Worm (Caenorhabditis elegans): ENCODE measurements around the gene nhr-239.
A peak's percentile ranks its signal among the peaks of the same experiment; 100 is the strongest.

nhr-239 gene

ce11 chrIII:2530313-2530712 lies 31.2 kb upstream of the nhr-239 start, which contains the start of gene cone-1:
Gene cone-1 (plus strand): TSS chrIII:2530613.
- no peak for TF ChIP-seq cebp-2 (GFP tag; IDR thresholded peaks at IDR 0.05)
- no peak for TF ChIP-seq ccch-3 (GFP tag; optimal IDR thresholded peaks at IDR 0.05)
- no peak for TF ChIP-seq egl-18 (GFP tag; IDR thresholded peaks at IDR 0.05)
- TF ChIP-seq nhr-179 (tag; optimal IDR thresholded peaks at IDR 0.05), result no peak
- TF ChIP-seq nhr-120 (GFP tag; IDR thresholded peaks at IDR 0.05), result no peak
- TF ChIP-seq F22D6.2 (tag; optimal IDR thresholded peaks at IDR 0.05), result no peak
- no peak for TF ChIP-seq Y53G8AR.9 (GFP tag; conservative IDR thresholded peaks at IDR 0.05)
- TF ChIP-seq F39B2.1 (GFP tag; IDR thresholded peaks at IDR 0.05), result no peak
- TF ChIP-seq nhr-80 (tag; optimal IDR thresholded peaks at IDR 0.05), result no peak
- no peak for TF ChIP-seq hlh-26 (GFP tag; conservative IDR thresholded peaks at IDR 0.05)

- 0 out of 2 replicates have a peak, but pooled peaks have one; percentile 38 for TF ChIP-seq nfyb-1 (GFP tag; IDR thresholded peaks at IDR 0.05)
- no peak for TF ChIP-seq xnd-1 (tag; optimal IDR thresholded peaks at IDR 0.05)
- no peak for TF ChIP-seq dpl-1 (GFP tag; optimal IDR thresholded peaks at IDR 0.05)
- TF ChIP-seq lin-35 (GFP tag; optimal IDR thresholded peaks at IDR 0.05), result peak in 1 of 3 experiments; percentile 9
- TF ChIP-seq ama-1 (optimal IDR thresholded peaks at IDR 0.05), result no peak
- TF ChIP-seq ama-1 (GFP tag; optimal IDR thresholded peaks at IDR 0.05), result no peak
- no peak for TF ChIP-seq F55B11.4 (tag; optimal IDR thresholded peaks at IDR 0.05; ENCODE audit: borderline replicate concordance, insufficient read depth)
- TF ChIP-seq madf-10 (tag; optimal IDR thresholded peaks at IDR 0.05), result peak; percentile 37
- TF ChIP-seq K12H6.12 (tag; optimal IDR thresholded peaks at IDR 0.05), result peak; percentile 13
- peak; percentile 32 for TF ChIP-seq lin-40 (tag; optimal IDR thresholded peaks at IDR 0.05)
- TF ChIP-seq dpff-1 (tag; optimal IDR thresholded peaks at IDR 0.05), result no peak
- TF ChIP-seq chd-7 (tag; optimal IDR thresholded peaks at IDR 0.05), result no peak
- TF ChIP-seq zfh-2 (GFP tag; conservative IDR thresholded peaks at IDR 0.05), result peak; percentile 71
- TF ChIP-seq egl-44 (GFP tag; IDR thresholded peaks at IDR 0.05), result no peak
- peak; percentile 4 for TF ChIP-seq ceh-27 (GFP tag; optimal IDR thresholded peaks at IDR 0.05)
- no peak for TF ChIP-seq snpc-4 (GFP tag; optimal IDR thresholded peaks at IDR 0.05)
- no peak for TF ChIP-seq snpc-4 (tag; optimal IDR thresholded peaks at IDR 0.05)
- TF ChIP-seq madf-6 (GFP tag; IDR thresholded peaks at IDR 0.05), result no peak
- peak; percentile 22; the same call in 1 of the 2 replicates for TF ChIP-seq hmg-1.2 (GFP tag; IDR thresholded peaks at IDR 0.05)
- no peak for TF ChIP-seq cebp-1 (GFP tag; IDR thresholded peaks at IDR 0.05)
- TF ChIP-seq cebp-1 (tag; optimal IDR thresholded peaks at IDR 0.05), result peak; percentile 23
- TF ChIP-seq F57A8.1 (GFP tag; optimal IDR thresholded peaks at IDR 0.05), result no peak
- TF ChIP-seq nfya-2 (GFP tag; IDR thresholded peaks at IDR 0.05), result no peak
These were observed 28.8 kb upstream of the nhr-239 start for ce11 chrIII:2532716-2533115.

ce11 chrIII:2535122-2535521 lies 26.4 kb upstream of the nhr-239 start:
- TF ChIP-seq dox-1 (GFP tag; IDR thresholded peaks at IDR 0.05), result no peak
- TF ChIP-seq attf-3 (GFP tag; conservative IDR thresholded peaks at IDR 0.05), result no peak
- no peak for TF ChIP-seq efl-1 (GFP tag; optimal IDR thresholded peaks at IDR 0.05)
- no peak for TF ChIP-seq unc-62 (GFP tag; optimal IDR thresholded peaks at IDR 0.05)
- TF ChIP-seq him-1 (tag; optimal IDR thresholded peaks at IDR 0.05), result no peak
- TF ChIP-seq ztf-25 (GFP tag; IDR thresholded peaks at IDR 0.05), result no peak
- no peak for TF ChIP-seq ztf-22 (GFP tag; optimal IDR thresholded peaks at IDR 0.05)
- TF ChIP-seq chd-7 (tag; optimal IDR thresholded peaks at IDR 0.05), result no peak
- no peak for TF ChIP-seq lag-1 (GFP tag; IDR thresholded peaks at IDR 0.05)
- no peak for TF ChIP-seq B0035.1 (tag; optimal IDR thresholded peaks at IDR 0.05)
- peak; percentile 71 for TF ChIP-seq K12H6.12 (tag; optimal IDR thresholded peaks at IDR 0.05)
- TF ChIP-seq bed-2 (GFP tag; IDR thresholded peaks at IDR 0.05), result no peak
- peak; percentile 25; the same call in 1 of the 2 replicates for TF ChIP-seq hmg-1.2 (GFP tag; IDR thresholded peaks at IDR 0.05)
- no peak for TF ChIP-seq ztf-26 (tag; optimal IDR thresholded peaks at IDR 0.05)
- TF ChIP-seq ceh-91 (GFP tag; IDR thresholded peaks at IDR 0.05), result no peak
- no peak for TF ChIP-seq atf-7 (tag; optimal IDR thresholded peaks at IDR 0.05)
- peak; percentile 92 for TF ChIP-seq madf-10 (tag; optimal IDR thresholded peaks at IDR 0.05)
- no peak for TF ChIP-seq Y53F4B.3 (GFP tag; IDR thresholded peaks at IDR 0.05)
- TF ChIP-seq egl-18 (GFP tag; IDR thresholded peaks at IDR 0.05), result 0 out of 2 replicates have a peak, but pooled peaks have one; percentile 18
- TF ChIP-seq egrh-3 (GFP tag; IDR thresholded peaks at IDR 0.05), result peak; percentile 64; the same call in 1 of the 2 replicates
- TF ChIP-seq cebp-1 (GFP tag; IDR thresholded peaks at IDR 0.05), result no peak
- peak; percentile 48 for TF ChIP-seq cebp-1 (tag; optimal IDR thresholded peaks at IDR 0.05)

All from whole organism, young adult.